Fruit fly (Drosophila melanogaster): Measurements from ENCODE around the gene heix.

The heix gene

dm6 chr2L:16286360-16287005 lies 13.2 kb downstream of the heix start:
- peak; percentile 77 for TF ChIP-seq CG11617 (GFP tag; optimal IDR thresholded peaks at IDR 0.05)
- TF ChIP-seq Hr96 (GFP tag; optimal IDR thresholded peaks at IDR 0.05) = no peak
- peak; percentile 24 for TF ChIP-seq kay (GFP tag; ENCODE audit: borderline replicate concordance)
- peak; percentile 75 for TF ChIP-seq CG7101 (tag; optimal IDR thresholded peaks at IDR 0.05)
- no peak for TF ChIP-seq CG1620 (GFP tag; optimal IDR thresholded peaks at IDR 0.05)
- TF ChIP-seq CG7045 (GFP tag; optimal IDR thresholded peaks at IDR 0.05) = peak; percentile 57
- TF ChIP-seq CG33017 (tag; optimal IDR thresholded peaks at IDR 0.05) = peak; percentile 68
- no peak for TF ChIP-seq cnc (optimal IDR thresholded peaks at IDR 0.05)
- TF ChIP-seq tj (GFP tag; optimal IDR thresholded peaks at IDR 0.05) = peak; percentile 23
- peak; percentile 64 for TF ChIP-seq CG14711 (tag; optimal IDR thresholded peaks at IDR 0.05)
- TF ChIP-seq cic (GFP tag; optimal IDR thresholded peaks at IDR 0.05) = peak; percentile 87
- peak; percentile 51 for TF ChIP-seq ovo (GFP tag; optimal IDR thresholded peaks at IDR 0.05)
- no peak for TF ChIP-seq toe (GFP tag; optimal IDR thresholded peaks at IDR 0.05)
- TF ChIP-seq pad (GFP tag; optimal IDR thresholded peaks at IDR 0.05) = peak; percentile 84
- TF ChIP-seq Mnt (GFP tag; optimal IDR thresholded peaks at IDR 0.05) = peak; percentile 29
- TF ChIP-seq Clk (GFP tag; optimal IDR thresholded peaks at IDR 0.05) = no peak
- TF ChIP-seq CG5204 (GFP tag; optimal IDR thresholded peaks at IDR 0.05) = peak; percentile 52
- TF ChIP-seq CG12768 (GFP tag; optimal IDR thresholded peaks at IDR 0.05) = peak; percentile 81
- peak; percentile 11 for TF ChIP-seq Crg-1 (GFP tag; optimal IDR thresholded peaks at IDR 0.05)
- peak; percentile 66 for TF ChIP-seq bab1 (GFP tag; optimal IDR thresholded peaks at IDR 0.05)

- peak; percentile 30 for TF ChIP-seq CG1620 (GFP tag; optimal IDR thresholded peaks at IDR 0.05)
- no peak for TF ChIP-seq cnc (optimal IDR thresholded peaks at IDR 0.05)
- peak; percentile 21 for TF ChIP-seq Mnt (GFP tag; optimal IDR thresholded peaks at IDR 0.05)
- TF ChIP-seq toe (GFP tag; optimal IDR thresholded peaks at IDR 0.05) = peak; percentile 22
- peak; percentile 86 for TF ChIP-seq CG14711 (tag; optimal IDR thresholded peaks at IDR 0.05)
- TF ChIP-seq CG7045 (GFP tag; optimal IDR thresholded peaks at IDR 0.05) = peak; percentile 35
- TF ChIP-seq CG12768 (GFP tag; optimal IDR thresholded peaks at IDR 0.05) = peak; percentile 6
- peak; percentile 62 for TF ChIP-seq bab1 (GFP tag; optimal IDR thresholded peaks at IDR 0.05)
- TF ChIP-seq Hr96 (GFP tag; optimal IDR thresholded peaks at IDR 0.05) = no peak
- peak; percentile 54 for TF ChIP-seq Clk (GFP tag; optimal IDR thresholded peaks at IDR 0.05)
- no peak for TF ChIP-seq cic (GFP tag; optimal IDR thresholded peaks at IDR 0.05)
- TF ChIP-seq pad (GFP tag; optimal IDR thresholded peaks at IDR 0.05) = no peak
- TF ChIP-seq CG7101 (tag; optimal IDR thresholded peaks at IDR 0.05) = peak; percentile 83
- peak; percentile 86 for TF ChIP-seq CG33017 (tag; optimal IDR thresholded peaks at IDR 0.05)
- no peak for TF ChIP-seq tj (GFP tag; optimal IDR thresholded peaks at IDR 0.05)
- no peak for TF ChIP-seq CG11617 (GFP tag; optimal IDR thresholded peaks at IDR 0.05)
- TF ChIP-seq ovo (GFP tag; optimal IDR thresholded peaks at IDR 0.05) = no peak
- no peak for TF ChIP-seq Crg-1 (GFP tag; optimal IDR thresholded peaks at IDR 0.05)
- TF ChIP-seq kay (GFP tag; ENCODE audit: borderline replicate concordance) = peak; percentile 90
- peak; percentile 45 for TF ChIP-seq CG5204 (GFP tag; optimal IDR thresholded peaks at IDR 0.05)
Observed at dm6 chr2L:16285692-16286359, 13.8 kb downstream of the heix start.

dm6 chr2L:16284306-16285299 lies 15.1 kb downstream of the heix start:
- TF ChIP-seq Clk (GFP tag; optimal IDR thresholded peaks at IDR 0.05) (peak; percentile 62), toe (GFP tag; optimal IDR thresholded peaks at IDR 0.05) (no peak), cnc (optimal IDR thresholded peaks at IDR 0.05) (no peak), CG7045 (GFP tag; optimal IDR thresholded peaks at IDR 0.05) (peak; percentile 72), CG1620 (GFP tag; optimal IDR thresholded peaks at IDR 0.05) (peak; percentile 22), CG33017 (tag; optimal IDR thresholded peaks at IDR 0.05) (peak; percentile 79), ovo (GFP tag; optimal IDR thresholded peaks at IDR 0.05) (peak; percentile 25), CG5204 (GFP tag; optimal IDR thresholded peaks at IDR 0.05) (peak; percentile 77), Hr96 (GFP tag; optimal IDR thresholded peaks at IDR 0.05) (peak; percentile 15), CG11617 (GFP tag; optimal IDR thresholded peaks at IDR 0.05) (peak; percentile 53), pad (GFP tag; optimal IDR thresholded peaks at IDR 0.05) (peak; percentile 100), Mnt (GFP tag; optimal IDR thresholded peaks at IDR 0.05) (peak; percentile 94), Crg-1 (GFP tag; optimal IDR thresholded peaks at IDR 0.05) (peak; percentile 54), bab1 (GFP tag; optimal IDR thresholded peaks at IDR 0.05) (peak; percentile 76), cic (GFP tag; optimal IDR thresholded peaks at IDR 0.05) (peak; percentile 100), CG7101 (tag; optimal IDR thresholded peaks at IDR 0.05) (peak; percentile 70), CG12768 (GFP tag; optimal IDR thresholded peaks at IDR 0.05) (peak; percentile 81), kay (GFP tag; ENCODE audit: borderline replicate concordance) (peak; percentile 97), CG14711 (tag; optimal IDR thresholded peaks at IDR 0.05) (peak; percentile 57), tj (GFP tag; optimal IDR thresholded peaks at IDR 0.05) (peak; percentile 42)

- TF ChIP-seq Hr96 (GFP tag; optimal IDR thresholded peaks at IDR 0.05) (no peak), tj (GFP tag; optimal IDR thresholded peaks at IDR 0.05) (peak; percentile 80), kay (GFP tag; ENCODE audit: borderline replicate concordance) (peak; percentile 43)
Observed at dm6 chr2L:16282856-16283255, 16.8 kb downstream of the heix start.

- TF ChIP-seq ovo (GFP tag; optimal IDR thresholded peaks at IDR 0.05) (no peak), CG12768 (GFP tag; optimal IDR thresholded peaks at IDR 0.05) (no peak), Crg-1 (GFP tag; optimal IDR thresholded peaks at IDR 0.05) (no peak), CG7045 (GFP tag; optimal IDR thresholded peaks at IDR 0.05) (no peak), CG7101 (tag; optimal IDR thresholded peaks at IDR 0.05) (no peak), cnc (optimal IDR thresholded peaks at IDR 0.05) (no peak), tj (GFP tag; optimal IDR thresholded peaks at IDR 0.05) (no peak), Clk (GFP tag; optimal IDR thresholded peaks at IDR 0.05) (no peak), Mnt (GFP tag; optimal IDR thresholded peaks at IDR 0.05) (no peak), cic (GFP tag; optimal IDR thresholded peaks at IDR 0.05) (no peak)
Observed at dm6 chr2L:16282077-16282471, 17.6 kb downstream of the heix start.
